Worm (Caenorhabditis elegans): Measurements from ENCODE around the gene Y7A9D.1.

Gene Y7A9D.1

DNA sequence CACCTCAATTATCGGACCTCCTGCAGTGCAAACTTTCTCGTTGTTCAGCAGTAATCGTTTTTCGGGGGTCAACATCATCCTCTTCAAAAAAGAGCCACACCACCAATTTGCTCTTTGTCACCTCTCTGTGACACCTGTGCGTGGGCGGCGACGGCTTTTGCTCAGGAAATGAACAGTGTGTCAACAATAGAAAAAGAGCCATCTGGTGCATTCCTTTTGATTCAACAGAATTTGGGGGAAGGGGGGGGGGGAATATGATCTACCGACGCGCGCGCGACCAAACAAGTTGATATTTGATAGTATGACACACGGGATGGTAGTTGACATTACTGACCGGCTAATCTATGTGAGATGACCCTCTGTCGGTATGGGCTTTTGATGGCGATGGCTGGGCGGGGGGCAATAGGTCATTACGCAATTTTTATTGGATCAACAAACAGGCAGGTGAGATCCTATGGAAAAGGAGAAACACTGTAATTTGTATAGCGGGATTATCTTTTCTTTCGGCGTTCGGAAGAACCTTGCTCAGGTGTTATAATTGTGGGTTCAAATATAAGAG is 28.1 kb upstream of the Y7A9D.1 start:
- TF ChIP-seq sptf-1 (tag; optimal IDR thresholded peaks at IDR 0.05) (no peak), efl-3 (GFP tag; optimal IDR thresholded peaks at IDR 0.05) (no peak), fos-1 (tag; optimal IDR thresholded peaks at IDR 0.05) (no peak), nhr-85 (tag) (peak; percentile 51)

DNA sequence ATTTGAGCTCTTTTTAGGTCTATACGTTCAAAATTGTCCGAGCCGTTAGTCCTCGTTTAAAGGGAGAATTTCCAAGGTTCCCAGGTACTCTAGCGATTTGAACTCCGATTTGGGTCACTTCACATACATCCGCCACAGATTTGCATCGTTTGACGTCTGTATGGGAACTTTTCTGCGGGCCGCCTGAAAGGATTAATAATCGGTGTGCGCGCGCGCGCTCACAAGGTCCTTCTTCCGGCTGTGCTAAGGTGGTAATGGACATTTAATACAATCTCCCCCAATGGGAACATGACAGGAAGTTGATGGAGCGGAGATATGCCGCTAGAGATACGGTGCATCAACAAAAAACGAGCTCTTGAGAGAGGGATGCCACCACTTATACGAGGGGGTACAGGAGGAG is 25.8 kb upstream of the Y7A9D.1 start:
- TF ChIP-seq ets-5 (GFP tag; IDR thresholded peaks at IDR 0.05) (no peak), isw-1 (GFP tag; IDR thresholded peaks at IDR 0.05) (no peak), lir-3 (tag; optimal IDR thresholded peaks at IDR 0.05; ENCODE audit: poor library complexity) (no peak), ces-1 (GFP tag; optimal IDR thresholded peaks at IDR 0.05) (no peak), dsc-1 (tag; optimal IDR thresholded peaks at IDR 0.05) (no peak), skn-1 (tag; optimal IDR thresholded peaks at IDR 0.05) (no peak), nhr-84 (tag; optimal IDR thresholded peaks at IDR 0.05) (no peak), grh-1 (GFP tag; IDR thresholded peaks at IDR 0.05) (no peak), rnt-1 (tag; optimal IDR thresholded peaks at IDR 0.05) (no peak), nhr-71 (tag; optimal IDR thresholded peaks at IDR 0.05) (no peak), fkh-8 (tag; optimal IDR thresholded peaks at IDR 0.05) (no peak), zag-1 (tag; optimal IDR thresholded peaks at IDR 0.05) (no peak), ztf-4 (tag; optimal IDR thresholded peaks at IDR 0.05) (no peak), nhr-47 (tag; optimal IDR thresholded peaks at IDR 0.05) (no peak), elt-3 (tag; optimal IDR thresholded peaks at IDR 0.05) (no peak), ceh-90 (tag; optimal IDR thresholded peaks at IDR 0.05) (no peak), nhr-85 (tag) (no peak), fkh-10 (GFP tag; optimal IDR thresholded peaks at IDR 0.05) (no peak), ceh-8 (GFP tag; optimal IDR thresholded peaks at IDR 0.05) (no peak), lin-35 (GFP tag; optimal IDR thresholded peaks at IDR 0.05) (no peak)

DNA sequence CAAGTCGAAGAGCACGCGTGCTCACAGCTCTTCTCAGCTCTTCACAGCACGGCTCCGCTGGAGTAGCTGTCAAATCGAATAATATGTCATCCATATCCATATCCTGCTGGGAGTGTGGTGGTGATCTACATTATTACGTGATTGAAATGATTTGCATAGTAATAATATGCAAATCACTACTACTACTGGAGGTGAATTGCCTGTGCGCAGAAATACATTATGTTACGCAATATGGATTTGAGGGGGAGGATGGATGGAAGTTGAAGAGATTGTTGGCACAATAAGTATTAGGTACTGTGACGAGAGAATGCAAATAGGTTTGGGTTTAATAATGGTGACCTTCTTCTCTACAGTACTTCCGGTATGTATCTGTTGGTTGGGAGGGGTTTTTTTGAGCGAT is 21.3 kb upstream of the Y7A9D.1 start:
- TF ChIP-seq nhr-85 (tag): peak; percentile 33
- TF ChIP-seq aha-1 (tag; optimal IDR thresholded peaks at IDR 0.05): no peak
- no peak for TF ChIP-seq aly-2 (tag; optimal IDR thresholded peaks at IDR 0.05)
- no peak for TF ChIP-seq nhr-47 (tag; optimal IDR thresholded peaks at IDR 0.05)

DNA sequence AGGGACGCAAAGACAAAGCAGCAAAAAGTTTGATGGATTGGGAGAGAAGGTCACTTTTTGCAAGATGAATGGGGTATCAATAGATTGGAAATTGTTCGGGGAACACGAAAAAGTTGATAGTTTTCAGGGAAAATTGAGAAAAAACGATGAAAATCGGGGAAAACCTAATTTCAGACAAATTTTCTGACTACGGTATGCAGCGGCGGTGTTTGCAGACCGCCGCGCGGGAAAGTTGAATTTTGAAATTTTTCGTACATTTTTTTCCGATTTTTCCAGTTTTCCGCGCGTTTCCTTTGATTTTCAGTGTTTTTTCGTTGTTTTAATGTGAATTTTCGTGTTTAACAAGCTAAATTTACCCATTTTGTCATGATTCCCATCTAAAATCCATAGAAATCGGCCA is 19.4 kb upstream of the Y7A9D.1 start:
- TF ChIP-seq C04F5.9 (tag; optimal IDR thresholded peaks at IDR 0.05) (no peak), ceh-90 (tag; optimal IDR thresholded peaks at IDR 0.05) (no peak), nhr-47 (tag; optimal IDR thresholded peaks at IDR 0.05) (no peak), nhr-76 (tag; optimal IDR thresholded peaks at IDR 0.05) (no peak), nhr-85 (tag) (no peak), ama-1 (optimal IDR thresholded peaks at IDR 0.05) (no peak), fos-1 (tag; optimal IDR thresholded peaks at IDR 0.05) (no peak), jun-1 (tag; optimal IDR thresholded peaks at IDR 0.05) (no peak), ceh-82 (tag; optimal IDR thresholded peaks at IDR 0.05) (no peak), efl-1 (optimal IDR thresholded peaks at IDR 0.05) (no peak), efl-1 (GFP tag; optimal IDR thresholded peaks at IDR 0.05 in 1 of 2) (no peak)

DNA sequence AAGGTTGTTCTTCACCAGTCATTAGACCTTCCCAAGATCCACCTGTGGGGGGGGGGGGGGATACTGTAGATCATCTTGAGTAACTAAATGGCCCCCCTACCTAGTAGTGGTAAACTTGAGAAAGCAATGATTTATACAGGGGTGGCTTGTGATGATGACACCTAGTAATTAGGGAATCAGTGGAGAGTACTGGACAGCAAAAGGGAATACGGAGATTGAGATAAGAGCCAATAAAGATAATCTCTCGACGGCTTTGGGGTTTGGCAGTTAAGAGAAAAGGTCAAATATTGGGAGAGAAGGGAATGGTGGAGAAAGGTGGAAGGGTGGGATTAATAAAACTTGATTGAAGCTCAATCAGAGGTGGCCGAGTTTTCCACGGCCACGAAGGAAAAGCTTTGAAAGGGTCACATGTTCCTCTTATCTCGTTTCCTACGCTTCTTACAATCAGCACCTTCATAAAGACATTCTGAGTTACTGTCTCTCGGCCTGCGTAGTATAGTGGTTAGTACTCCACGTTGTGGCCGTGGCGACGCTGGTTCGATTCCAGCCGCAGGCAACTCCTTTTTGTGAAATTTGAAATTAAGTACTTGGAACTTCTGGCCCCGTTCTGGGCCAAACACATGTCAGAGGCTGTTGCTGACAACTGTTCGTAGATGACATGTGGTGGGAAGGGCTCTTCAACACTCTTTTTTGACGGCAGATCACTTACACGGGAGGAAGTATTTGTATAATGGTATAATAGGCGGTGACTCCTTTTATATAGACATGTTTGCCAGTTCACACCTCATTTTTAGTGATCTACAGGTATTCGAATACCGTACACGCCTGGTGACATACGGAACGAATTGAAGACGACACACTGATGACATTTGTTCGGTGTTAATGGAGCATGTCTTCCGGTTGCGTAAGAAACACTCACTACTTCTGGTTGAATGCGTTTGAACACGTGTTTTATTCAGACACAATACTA is 18.7 kb upstream of the Y7A9D.1 start:
- TF ChIP-seq ceh-82 (tag; optimal IDR thresholded peaks at IDR 0.05) (peak in 1 of 3 experiments; percentile 30), fkh-8 (tag; optimal IDR thresholded peaks at IDR 0.05) (no peak), efl-3 (GFP tag; optimal IDR thresholded peaks at IDR 0.05) (peak; percentile 17), grh-1 (GFP tag; IDR thresholded peaks at IDR 0.05) (no peak; the same call in 1 of the 2 replicates), ces-1 (GFP tag; optimal IDR thresholded peaks at IDR 0.05) (no peak), nhr-76 (tag; optimal IDR thresholded peaks at IDR 0.05) (no peak), xbp-1 (tag; optimal IDR thresholded peaks at IDR 0.05) (no peak), pag-3 (tag; optimal IDR thresholded peaks at IDR 0.05; ENCODE audit: borderline replicate concordance, insufficient read depth) (no peak), elt-2 (tag; optimal IDR thresholded peaks at IDR 0.05) (peak; percentile 25), lir-3 (tag; optimal IDR thresholded peaks at IDR 0.05; ENCODE audit: poor library complexity) (no peak), pax-3 (tag; optimal IDR thresholded peaks at IDR 0.05) (no peak), fos-1 (tag; optimal IDR thresholded peaks at IDR 0.05) (no peak), C16A3.4 (tag; optimal IDR thresholded peaks at IDR 0.05) (peak; percentile 24), nhr-85 (tag) (peak; percentile 48), fkh-4 (tag; optimal IDR thresholded peaks at IDR 0.05; ENCODE audit: borderline replicate concordance) (no peak), zag-1 (tag; optimal IDR thresholded peaks at IDR 0.05) (no peak), blmp-1 (tag; optimal IDR thresholded peaks at IDR 0.05) (peak; percentile 35), lin-35 (GFP tag; optimal IDR thresholded peaks at IDR 0.05) (peak in 1 of 2 experiments; percentile 65), nhr-77 (tag; optimal IDR thresholded peaks at IDR 0.05) (no peak), mef-2 (tag; optimal IDR thresholded peaks at IDR 0.05) (no peak), elt-3 (tag; optimal IDR thresholded peaks at IDR 0.05) (peak in 1 of 6 experiments; percentile 9), unc-86 (tag; optimal IDR thresholded peaks at IDR 0.05) (no peak)

All from whole organism, L1 larva.